Worm (Caenorhabditis elegans): ENCODE results near the gene moc-6.

Gene moc-6

DNA sequence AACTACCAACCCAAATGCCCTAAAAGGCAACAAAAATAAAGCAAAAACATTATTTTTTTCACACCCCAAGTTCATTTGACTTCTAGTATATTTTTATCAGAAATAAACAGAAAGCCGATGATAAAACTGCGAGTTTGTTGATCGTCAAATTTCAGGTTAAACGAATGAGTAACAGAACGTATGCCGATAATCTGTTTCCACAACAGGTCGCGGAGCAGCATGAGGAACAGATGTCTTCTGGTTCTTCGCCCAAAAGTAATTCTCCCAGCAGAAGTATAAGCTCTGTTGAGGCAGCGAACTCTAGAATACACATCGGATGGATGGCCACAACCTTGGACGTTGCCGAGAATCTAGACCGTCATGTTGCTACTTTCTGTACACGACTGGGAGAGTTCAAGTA lies 34.6 kb downstream of the moc-6 start, which contains the start of gene prmt-5 (continued):
- peak; percentile 68 for TF ChIP-seq snpc-1.3 (tag; optimal IDR thresholded peaks at IDR 0.05; ENCODE audit: insufficient read depth)
- no peak for TF ChIP-seq nhr-90 (tag; optimal IDR thresholded peaks at IDR 0.05)
- TF ChIP-seq akir-1 (GFP tag; optimal IDR thresholded peaks at IDR 0.05), result no peak
- no peak for TF ChIP-seq sdz-38 (tag; optimal IDR thresholded peaks at IDR 0.05)
- TF ChIP-seq tbx-9 (tag; optimal IDR thresholded peaks at IDR 0.05; ENCODE audit: borderline replicate concordance), result peak; percentile 26
- TF ChIP-seq mel-28 (tag; optimal IDR thresholded peaks at IDR 0.05; ENCODE audit: borderline replicate concordance), result no peak
- peak; percentile 79; the same call in 1 of the 2 replicates for TF ChIP-seq Y95B8A.8 (GFP tag; IDR thresholded peaks at IDR 0.05)
- TF ChIP-seq ztf-28 (GFP tag; IDR thresholded peaks at IDR 0.05), result no peak
- no peak for TF ChIP-seq egrh-3 (GFP tag; IDR thresholded peaks at IDR 0.05)
- no peak for TF ChIP-seq aptf-3 (GFP tag; IDR thresholded peaks at IDR 0.05)
- no peak for TF ChIP-seq bed-2 (GFP tag; IDR thresholded peaks at IDR 0.05)
- TF ChIP-seq ZK185.1 (tag; optimal IDR thresholded peaks at IDR 0.05; ENCODE audit: poor library complexity, severe bottlenecking), result peak; percentile 42
- peak; percentile 20 for TF ChIP-seq somi-1 (GFP tag; optimal IDR thresholded peaks at IDR 0.05)
- peak; percentile 83 for TF ChIP-seq F10E7.11 (tag; optimal IDR thresholded peaks at IDR 0.05)
- peak; percentile 72; the same call in 1 of the 2 replicates for TF ChIP-seq cebp-2 (GFP tag; IDR thresholded peaks at IDR 0.05)
- peak; percentile 64 for TF ChIP-seq mcd-1 (GFP tag; IDR thresholded peaks at IDR 0.05)
- peak; percentile 84 for TF ChIP-seq madf-6 (GFP tag; IDR thresholded peaks at IDR 0.05)
- peak; percentile 48 for TF ChIP-seq madf-10 (tag; optimal IDR thresholded peaks at IDR 0.05)

DNA sequence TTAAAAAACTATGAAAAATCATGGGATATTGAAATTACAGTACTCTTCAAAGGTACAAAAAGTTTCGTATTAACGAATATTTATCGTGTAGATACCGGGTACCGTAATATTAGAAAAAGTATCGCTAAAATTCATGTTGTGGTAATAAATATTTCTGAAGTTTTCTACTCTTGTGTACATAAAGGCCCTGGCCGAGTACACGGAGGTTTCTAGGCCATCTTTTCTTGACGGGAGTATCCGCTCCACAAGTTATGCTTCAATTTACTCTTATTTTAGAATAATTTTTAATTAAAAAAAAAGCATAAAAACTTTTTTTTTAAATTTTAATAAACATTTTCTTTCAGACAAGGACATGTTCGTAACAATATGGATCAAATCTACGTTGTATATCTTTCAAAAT lies 37.4 kb downstream of the moc-6 start:
- TF ChIP-seq chd-7 (tag; optimal IDR thresholded peaks at IDR 0.05), result no peak
- no peak for TF ChIP-seq lin-40 (tag; optimal IDR thresholded peaks at IDR 0.05)
- TF ChIP-seq tbp1 (GFP tag; optimal IDR thresholded peaks at IDR 0.05), result no peak
- TF ChIP-seq madf-10 (tag; optimal IDR thresholded peaks at IDR 0.05), result no peak
- no peak for TF ChIP-seq ceh-100 (GFP tag; IDR thresholded peaks at IDR 0.05)
- no peak for TF ChIP-seq pha-4 (tag; optimal IDR thresholded peaks at IDR 0.05)
- TF ChIP-seq Y56A3A.18 (GFP tag; IDR thresholded peaks at IDR 0.05), result no peak
- no peak for TF ChIP-seq ceh-91 (GFP tag; IDR thresholded peaks at IDR 0.05)

DNA sequence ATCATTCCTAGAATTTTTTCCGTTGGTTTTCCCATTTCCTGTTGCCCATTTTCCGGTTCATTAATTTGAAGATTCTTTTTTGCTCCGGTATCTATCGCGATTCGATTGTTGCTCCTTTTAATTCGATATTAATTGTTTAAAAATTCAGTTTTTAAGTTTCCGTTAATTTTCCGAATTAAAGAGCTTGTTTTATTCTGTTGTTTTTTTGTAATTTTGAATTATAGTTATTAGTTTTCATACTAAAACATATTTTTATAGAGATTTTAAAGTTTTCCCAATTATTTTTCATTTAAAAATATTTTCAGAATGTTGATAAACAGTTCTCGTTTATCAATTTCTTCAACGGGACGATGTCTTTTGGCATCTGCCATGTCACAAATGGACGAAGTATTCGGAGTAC lies 38.5 kb downstream of the moc-6 start, which contains the start of gene mrps-26:
mrps-26 (plus strand) TSS at position 301 of the 400 bp plus-strand sequence.
- no peak for TF ChIP-seq nhr-80 (tag; optimal IDR thresholded peaks at IDR 0.05)
- TF ChIP-seq lin-35 (GFP tag; optimal IDR thresholded peaks at IDR 0.05), result peak in 1 of 3 experiments; percentile 1
- TF ChIP-seq D2030.7 (GFP tag; IDR thresholded peaks at IDR 0.05), result no peak

DNA sequence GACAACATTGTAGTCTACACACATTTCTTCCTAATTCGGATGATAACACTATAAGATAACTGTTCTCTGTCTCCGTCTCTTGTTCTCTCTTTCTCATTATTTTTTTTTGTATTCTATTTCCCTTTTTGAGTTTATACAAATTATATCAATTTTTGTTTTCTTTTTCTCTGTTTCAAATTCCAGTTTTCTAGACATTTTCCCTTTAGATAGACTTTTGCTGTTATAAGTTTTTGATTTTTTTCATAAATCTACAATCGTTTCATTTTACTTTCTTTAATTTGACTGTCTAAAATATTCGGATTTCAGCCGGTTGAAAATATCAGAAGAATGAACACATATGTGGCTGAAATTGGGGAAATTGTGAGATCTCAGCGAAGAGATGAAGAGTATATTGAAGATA lies 40.3 kb downstream of the moc-6 start, which contains the start of gene prx-10:
prx-10 (plus strand) TSS at position 301 of the 400 bp plus-strand sequence.
- no peak for TF ChIP-seq athp-1 (tag; optimal IDR thresholded peaks at IDR 0.05)
- no peak for TF ChIP-seq pha-4 (tag; optimal IDR thresholded peaks at IDR 0.05)
- no peak for TF ChIP-seq ceh-79 (tag; optimal IDR thresholded peaks at IDR 0.05)
- TF ChIP-seq dpl-1 (GFP tag; optimal IDR thresholded peaks at IDR 0.05), result no peak
- TF ChIP-seq hlh-12 (tag; optimal IDR thresholded peaks at IDR 0.05), result no peak
- no peak for TF ChIP-seq tbp1 (GFP tag; optimal IDR thresholded peaks at IDR 0.05)
- TF ChIP-seq nfya-2 (GFP tag; IDR thresholded peaks at IDR 0.05), result no peak
- no peak for TF ChIP-seq ceh-27 (GFP tag; optimal IDR thresholded peaks at IDR 0.05)
- TF ChIP-seq bed-1 (GFP tag; IDR thresholded peaks at IDR 0.05), result no peak
- TF ChIP-seq pbrm-1 (GFP tag; IDR thresholded peaks at IDR 0.05), result no peak
- TF ChIP-seq Y53F4B.3 (GFP tag; IDR thresholded peaks at IDR 0.05), result no peak
- TF ChIP-seq zim-3 (tag; optimal IDR thresholded peaks at IDR 0.05), result no peak
- no peak for TF ChIP-seq somi-1 (GFP tag; optimal IDR thresholded peaks at IDR 0.05)
- TF ChIP-seq C17E4.6 (GFP tag; IDR thresholded peaks at IDR 0.05), result no peak
